Fruit fly (Drosophila melanogaster) whole organism, wandering third instar larva: ENCODE results near the gene Vha100-1.

Experiments
- Abd-B ChIP-seq: fragments of >200 bp; optimal IDR thresholded peaks from 2 replicates; lab custom pipeline; 2017; ENCODE audit warnings: missing biosample characterization, missing genetic modification characterization
- CG32264 ChIP-seq: fragments of 200-800 bp; sonication (Bioruptor generic); optimal IDR thresholded peaks from 2 replicates; lab custom pipeline; 2016; ENCODE audit warnings: missing biosample characterization, missing genetic modification characterization
- CrebA ChIP-seq: fragments of 200-800 bp; sonication (Bioruptor generic); optimal IDR thresholded peaks from 2 replicates; lab custom pipeline; 2016; ENCODE audit warnings: missing biosample characterization, mild to moderate bottlenecking, missing genetic modification characterization, borderline replicate concordance
- Dfd ChIP-seq: fragments of >200 bp; optimal IDR thresholded peaks from 2 replicates; lab custom pipeline; 2017; ENCODE audit warnings: missing biosample characterization, missing genetic modification characterization
- Dif ChIP-seq: fragments of 200-275, 200-300 bp; sonication (Bioruptor generic); optimal IDR thresholded peaks from 2 replicates; lab custom pipeline; 2018; ENCODE audit warnings: missing biosample characterization, missing genetic modification characterization; ENCODE audit not compliant: partially characterized antibody
- HLH106 ChIP-seq: fragments of 200-800 bp; optimal IDR thresholded peaks from 3 replicates; lab custom pipeline; 2019; ENCODE audit warnings: missing biosample characterization, mild to moderate bottlenecking, missing genetic modification characterization, moderate library complexity
- Hnf4 ChIP-seq: fragments of 200-800 bp; sonication (Bioruptor generic); optimal IDR thresholded peaks from 2 replicates; lab custom pipeline; 2016; ENCODE audit warnings: missing biosample characterization, mild to moderate bottlenecking, missing genetic modification characterization
- Hr83 ChIP-seq: fragments of 200-300 bp; sonication (Bioruptor generic); optimal IDR thresholded peaks from 2 replicates; lab custom pipeline; 2016; ENCODE audit warnings: missing biosample characterization, mild to moderate bottlenecking, missing genetic modification characterization, moderate library complexity; ENCODE audit not compliant: poor library complexity, severe bottlenecking
- Jra ChIP-seq: sonication (Bioruptor generic); optimal IDR thresholded peaks from 2 replicates; lab custom pipeline; 2016; ENCODE audit warnings: missing biosample characterization, missing genetic modification characterization
- Mio ChIP-seq: sonication (Bioruptor generic); optimal IDR thresholded peaks from 2 replicates; lab custom pipeline; 2016; ENCODE audit warnings: missing biosample characterization, missing genetic modification characterization
- Myc ChIP-seq: fragments of >200 bp; optimal IDR thresholded peaks from 2 replicates; lab custom pipeline; 2017
- OdsH ChIP-seq: fragments of 200-800 bp; sonication (Bioruptor generic); optimal IDR thresholded peaks from 2 replicates; lab custom pipeline; 2016; ENCODE audit warnings: missing biosample characterization, mild to moderate bottlenecking, missing genetic modification characterization
- Rel ChIP-seq, 2 experiments: fragments of 200-800 bp; sonication (Bioruptor generic) in 1 of 2; optimal IDR thresholded peaks; 2 replicates in 1 of 2; 3 replicates in 1 of 2; lab custom pipeline; 2016 to 2019; ENCODE audit warnings: mild to moderate bottlenecking in 2 of 2, missing biosample characterization in 2 of 2, missing genetic modification characterization in 2 of 2, moderate library complexity in 1 of 2
- Sp1 ChIP-seq: fragments of 200-800 bp; sonication (Bioruptor generic); optimal IDR thresholded peaks from 3 replicates; lab custom pipeline; 2019; ENCODE audit warnings: missing biosample characterization, mild to moderate bottlenecking, missing genetic modification characterization, moderate library complexity
- br ChIP-seq: fragments of 200-800 bp; sonication (Bioruptor generic); optimal IDR thresholded peaks from 2 replicates; lab custom pipeline; 2016; ENCODE audit warnings: missing biosample characterization, missing genetic modification characterization
- brk ChIP-seq: fragments of 200-800 bp; sonication (Bioruptor generic); optimal IDR thresholded peaks from 2 replicates; lab custom pipeline; 2016; ENCODE audit warnings: missing biosample characterization, mild to moderate bottlenecking, missing genetic modification characterization
- dmrt93B ChIP-seq: fragments of 200-800 bp; sonication (Bioruptor generic); optimal IDR thresholded peaks from 2 replicates; lab custom pipeline; 2018; ENCODE audit warnings: missing biosample characterization, mild to moderate bottlenecking, missing genetic modification characterization
- dsf ChIP-seq: sonication (Bioruptor generic); optimal IDR thresholded peaks from 2 replicates; lab custom pipeline; 2016; ENCODE audit warnings: missing biosample characterization, missing genetic modification characterization, borderline replicate concordance
- ey ChIP-seq: fragments of 200-800 bp; sonication (Bioruptor generic); optimal IDR thresholded peaks from 2 replicates; lab custom pipeline; 2016; ENCODE audit warnings: missing biosample characterization, missing genetic modification characterization
- foxo ChIP-seq, 2 experiments: fragments of 200-800 bp; sonication (Bioruptor generic); optimal IDR thresholded peaks; 2 replicates in 1 of 2; 3 replicates in 1 of 2; lab custom pipeline; 2016 to 2017; ENCODE audit warnings: missing biosample characterization in 2 of 2, missing genetic modification characterization in 2 of 2
- fru ChIP-seq: fragments of 200-800 bp; sonication (Bioruptor generic); optimal IDR thresholded peaks from 3 replicates; lab custom pipeline; 2016; ENCODE audit warnings: missing biosample characterization, mild to moderate bottlenecking, missing genetic modification characterization
- h ChIP-seq: fragments of 200-800 bp; sonication (Bioruptor generic); optimal IDR thresholded peaks from 3 replicates; lab custom pipeline; 2016; ENCODE audit warnings: missing biosample characterization, mild to moderate bottlenecking, missing genetic modification characterization
- jim ChIP-seq: fragments of 175-275, 200-325 bp; sonication (Bioruptor generic); optimal IDR thresholded peaks from 2 replicates; lab custom pipeline; 2016; ENCODE audit warnings: missing biosample characterization, mild to moderate bottlenecking, missing genetic modification characterization
- pan ChIP-seq: fragments of >200 bp; optimal IDR thresholded peaks from 2 replicates; lab custom pipeline; 2017
- psq ChIP-seq: fragments of 200-800 bp; sonication (Bioruptor generic); optimal IDR thresholded peaks from 3 replicates; lab custom pipeline; 2017; ENCODE audit warnings: missing biosample characterization, mild to moderate bottlenecking, missing genetic modification characterization, moderate library complexity
- rgr ChIP-seq: fragments of 200-800 bp; sonication (Bioruptor generic); optimal IDR thresholded peaks from 3 replicates; lab custom pipeline; 2016; ENCODE audit warnings: missing biosample characterization, mild to moderate bottlenecking, missing genetic modification characterization
- sage ChIP-seq: fragments of 200-800 bp; sonication (Bioruptor generic); optimal IDR thresholded peaks from 2 replicates; lab custom pipeline; 2016; ENCODE audit warnings: missing biosample characterization, mild to moderate bottlenecking, missing genetic modification characterization
- sv ChIP-seq: fragments of 200-800 bp; sonication (Bioruptor generic); optimal IDR thresholded peaks from 3 replicates; lab custom pipeline; 2016; ENCODE audit warnings: missing biosample characterization, missing genetic modification characterization
- woc ChIP-seq: sonication (Bioruptor generic); optimal IDR thresholded peaks from 2 replicates; lab custom pipeline; 2016; ENCODE audit warnings: missing biosample characterization, mild to moderate bottlenecking, missing genetic modification characterization

Gene Vha100-1

DNA sequence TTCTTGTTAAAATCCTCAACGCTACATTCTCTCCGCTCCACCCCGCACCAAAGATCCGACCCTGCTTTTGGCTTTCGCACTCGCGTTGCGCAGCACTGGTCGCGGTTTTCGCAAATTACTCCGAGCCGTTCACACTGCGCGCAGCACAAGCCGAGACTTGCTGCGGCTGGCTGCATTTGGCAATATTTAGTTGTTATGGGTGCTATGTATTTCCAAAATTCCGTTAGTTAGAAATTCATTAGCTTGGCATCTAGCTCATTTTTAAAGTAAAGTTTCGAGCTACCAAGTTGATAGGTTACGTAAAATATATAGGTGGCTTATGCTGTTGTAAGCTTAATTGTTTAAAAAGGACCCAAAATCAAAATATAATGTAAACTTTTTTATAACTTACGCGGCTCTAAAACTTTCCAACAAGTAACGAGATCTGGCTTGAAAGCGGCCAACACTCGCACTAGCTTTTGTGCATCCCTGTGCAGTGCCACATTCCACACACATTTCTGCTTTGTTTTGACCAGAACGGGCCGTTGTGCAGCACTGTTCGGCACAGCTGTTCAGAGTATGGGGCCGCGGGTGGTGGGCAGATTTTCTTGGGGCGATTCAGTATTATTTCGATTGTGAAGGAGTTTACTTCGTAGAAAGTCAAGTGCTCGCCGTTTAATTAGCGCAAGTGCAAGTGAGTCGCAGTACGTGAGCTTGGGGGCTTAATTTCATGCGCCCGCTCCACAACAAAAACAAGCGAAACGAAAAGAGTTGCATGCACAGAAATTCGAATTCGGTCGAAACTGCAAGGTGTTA, 8.0 kb upstream of the Vha100-1 start, which contains the start of the genes yem and Ctl2 (continued):
- TF ChIP-seq Dfd (GFP tag; lab: Kevin White, UChicago) = no peak
- peak in 1 of 2 experiments; percentile 85 for TF ChIP-seq foxo (GFP tag; optimal IDR thresholded peaks at IDR 0.05; lab: Kevin White, UChicago)
- TF ChIP-seq dmrt93B = peak; percentile 64
- no peak for TF ChIP-seq Abd-B (GFP tag; lab: Kevin White, UChicago)
- no peak for TF ChIP-seq jim (GFP tag; lab: Kevin White, UChicago)
- peak; percentile 76 for TF ChIP-seq psq (GFP tag; lab: Kevin White, UChicago)
- TF ChIP-seq dsf = no peak
- TF ChIP-seq Hnf4 (GFP tag; lab: Kevin White, UChicago) = no peak
- TF ChIP-seq Mio = no peak
- TF ChIP-seq brk = no peak
- peak; percentile 95 for TF ChIP-seq woc (GFP tag; lab: Kevin White, UChicago)
- TF ChIP-seq Dif (GFP tag; lab: Kevin White, UChicago) = peak; percentile 23
- TF ChIP-seq, all 38 proteins: peak for 19

DNA sequence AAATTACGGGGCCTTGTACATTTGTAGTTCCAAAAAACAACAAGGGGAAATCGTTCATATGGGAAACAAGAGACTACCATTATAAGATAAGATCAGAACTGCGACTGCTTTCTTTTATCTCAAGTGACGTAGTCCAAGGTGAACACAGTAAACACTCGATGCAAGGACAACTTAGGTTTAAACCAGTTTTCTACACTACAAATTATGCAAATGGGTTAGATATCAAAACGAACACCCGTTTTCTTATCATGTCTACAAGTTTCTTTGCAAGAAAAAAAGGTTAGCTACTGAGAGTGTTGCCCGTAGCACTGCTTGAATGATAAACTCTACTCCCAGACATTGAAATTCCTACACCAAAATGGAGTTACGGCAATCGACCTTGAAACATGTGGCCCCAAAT, 6.9 kb upstream of the Vha100-1 start:
- TF ChIP-seq Hnf4 (GFP tag; lab: Kevin White, UChicago) = peak; percentile 90
- TF ChIP-seq br (GFP tag; lab: Kevin White, UChicago) = peak; percentile 89
- peak; percentile 58 for TF ChIP-seq Jra
- peak; percentile 78 for TF ChIP-seq psq (GFP tag; lab: Kevin White, UChicago)
- TF ChIP-seq h (GFP tag; lab: Kevin White, UChicago) = peak; percentile 91
- TF ChIP-seq foxo (GFP tag; optimal IDR thresholded peaks at IDR 0.05; lab: Kevin White, UChicago) = peak; percentile 43 to 94
- peak; percentile 36 for TF ChIP-seq Mio
- TF ChIP-seq Sp1 (GFP tag; lab: Kevin White, UChicago) = peak; percentile 69
- peak; percentile 89 for TF ChIP-seq rgr (GFP tag; lab: Kevin White, UChicago)
- no peak for TF ChIP-seq CrebA
- no peak for TF ChIP-seq sv
- TF ChIP-seq fru (GFP tag; lab: Kevin White, UChicago) = peak; percentile 88
- TF ChIP-seq dmrt93B = peak; percentile 66
- TF ChIP-seq Hr83 (GFP tag; lab: Kevin White, UChicago) = peak; percentile 56
- no peak for TF ChIP-seq Myc (lab: Kevin White, UChicago)
- TF ChIP-seq ey (GFP tag; lab: Kevin White, UChicago) = peak; percentile 91
- TF ChIP-seq Abd-B (GFP tag; lab: Kevin White, UChicago) = no peak
- TF ChIP-seq woc (GFP tag; lab: Kevin White, UChicago) = peak; percentile 73
- peak; percentile 73 for TF ChIP-seq CG32264 (GFP tag; lab: Kevin White, UChicago)
- TF ChIP-seq HLH106 (tag; lab: Kevin White, UChicago) = peak; percentile 80
- TF ChIP-seq Rel (GFP tag; optimal IDR thresholded peaks at IDR 0.05; lab: Kevin White, UChicago) = no peak
- TF ChIP-seq Rel (tag; optimal IDR thresholded peaks at IDR 0.05; lab: Kevin White, UChicago) = peak; percentile 7
- peak; percentile 81 for TF ChIP-seq OdsH (GFP tag; lab: Kevin White, UChicago)
- TF ChIP-seq dsf = peak; percentile 20
- TF ChIP-seq sage (GFP tag; lab: Kevin White, UChicago) = no peak

DNA sequence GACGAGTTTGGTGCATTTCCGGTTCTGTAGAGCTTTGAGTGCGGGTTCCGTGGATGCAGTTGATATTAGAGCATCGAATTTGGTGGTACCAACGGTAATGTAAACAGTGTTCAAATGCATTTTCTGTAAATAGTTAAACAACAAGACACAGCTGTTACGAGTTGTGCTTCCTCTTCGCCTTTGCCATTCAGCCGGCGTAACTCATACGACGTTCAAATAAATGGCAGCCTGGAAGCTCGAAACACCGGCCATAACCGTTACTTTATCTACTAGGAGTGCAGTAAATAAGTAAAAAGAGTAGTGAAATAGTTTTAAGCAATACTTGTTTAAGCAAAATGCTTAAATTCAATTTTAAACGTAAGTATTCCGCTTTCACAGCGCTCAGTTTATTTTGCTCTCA, 7.4 kb downstream of the Vha100-1 start, which contains the start of the genes Alg13 and superdeath:
TSS of gene Alg13 (minus strand) at position 167 of the 400 bp plus-strand sequence.
TSS of gene superdeath (plus strand) at position 256 of the 400 bp plus-strand sequence.
- peak; percentile 26 for TF ChIP-seq Myc (lab: Kevin White, UChicago)
- TF ChIP-seq rgr (GFP tag; lab: Kevin White, UChicago) = no peak

DNA sequence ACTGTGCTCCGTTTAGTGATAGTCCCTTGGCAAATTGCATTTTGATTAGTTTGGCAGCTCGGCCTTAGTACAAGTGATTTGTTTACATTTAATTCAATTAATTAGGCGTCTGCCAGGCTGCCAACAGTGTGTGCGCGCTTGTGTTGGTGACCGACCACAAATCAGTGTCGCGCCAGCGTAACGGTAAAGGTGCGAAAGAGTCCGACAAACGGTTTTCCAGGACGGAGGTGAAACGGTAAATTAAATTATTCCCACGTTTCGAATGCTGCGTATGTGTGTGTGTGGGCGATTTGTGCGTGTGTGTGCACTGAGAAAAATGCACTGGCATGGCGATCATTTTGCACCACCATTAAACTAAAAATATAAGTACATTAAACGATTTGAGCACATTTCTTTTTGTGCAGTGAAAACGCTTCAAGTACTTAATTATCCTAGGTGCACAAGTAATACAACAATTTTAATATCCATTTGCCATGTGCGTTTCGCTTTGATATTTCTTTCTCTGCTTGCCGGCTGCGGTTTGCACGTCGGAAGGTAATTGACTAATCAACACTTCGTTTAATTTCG, 8.1 kb downstream of the Vha100-1 start:
- TF ChIP-seq Jra (no peak), Abd-B (GFP tag; lab: Kevin White, UChicago) (no peak), dmrt93B (no peak), Dfd (GFP tag; lab: Kevin White, UChicago) (no peak), sv (no peak), foxo (GFP tag; optimal IDR thresholded peaks at IDR 0.05; lab: Kevin White, UChicago) (no peak), pan (lab: Kevin White, UChicago) (no peak), Dif (GFP tag; lab: Kevin White, UChicago) (no peak)
